Worm (Caenorhabditis elegans) whole organism, L2 larva: ENCODE results near the gene W10G11.19.

Source experiments
- C34F6.9 ChIP-seq: fragments of 150-350 bp; optimal IDR thresholded peaks from 2 replicates; lab custom pipeline; 2014; ENCODE audit warnings: missing biosample characterization, missing genetic modification characterization
- R02D3.7 ChIP-seq: fragments of 150-350 bp; optimal IDR thresholded peaks from 2 replicates; lab custom pipeline; 2014; ENCODE audit warnings: missing biosample characterization, missing genetic modification characterization
- unc-39 ChIP-seq: fragments of 150-350 bp; optimal IDR thresholded peaks from 2 replicates; lab custom pipeline; 2014; ENCODE audit warnings: missing biosample characterization, missing genetic modification characterization

DNA sequence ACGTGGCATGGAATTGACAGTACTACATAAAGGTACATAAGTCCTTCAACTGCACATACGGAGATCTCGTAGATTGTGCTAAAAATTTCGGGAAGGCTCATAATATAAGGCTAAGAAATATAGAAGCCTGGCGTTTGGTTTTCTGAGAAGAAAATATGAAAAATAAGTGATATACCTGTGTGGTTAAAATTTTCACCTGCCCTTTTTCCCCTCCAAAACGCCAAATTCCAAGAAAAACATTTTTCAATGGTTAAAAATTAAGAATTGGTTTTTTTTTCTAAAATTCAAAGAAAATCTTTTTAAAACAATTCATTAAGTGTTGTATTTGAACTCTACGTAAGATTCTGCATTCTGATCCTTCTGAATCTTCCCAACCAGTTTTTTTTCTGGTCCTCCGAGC is 35.8 kb upstream of the W10G11.19 start, which contains the start of gene srz-5:
- TF ChIP-seq C34F6.9 (tag; lab: Kevin White, UChicago) (no peak), unc-39 (tag; lab: Kevin White, UChicago) (no peak), R02D3.7 (no peak)
